Fruit fly (Drosophila melanogaster): ENCODE results near the gene Tfb4.
A peak's percentile ranks its signal among the peaks of the same experiment; 100 is the strongest.

Tfb4 gene

DNA sequence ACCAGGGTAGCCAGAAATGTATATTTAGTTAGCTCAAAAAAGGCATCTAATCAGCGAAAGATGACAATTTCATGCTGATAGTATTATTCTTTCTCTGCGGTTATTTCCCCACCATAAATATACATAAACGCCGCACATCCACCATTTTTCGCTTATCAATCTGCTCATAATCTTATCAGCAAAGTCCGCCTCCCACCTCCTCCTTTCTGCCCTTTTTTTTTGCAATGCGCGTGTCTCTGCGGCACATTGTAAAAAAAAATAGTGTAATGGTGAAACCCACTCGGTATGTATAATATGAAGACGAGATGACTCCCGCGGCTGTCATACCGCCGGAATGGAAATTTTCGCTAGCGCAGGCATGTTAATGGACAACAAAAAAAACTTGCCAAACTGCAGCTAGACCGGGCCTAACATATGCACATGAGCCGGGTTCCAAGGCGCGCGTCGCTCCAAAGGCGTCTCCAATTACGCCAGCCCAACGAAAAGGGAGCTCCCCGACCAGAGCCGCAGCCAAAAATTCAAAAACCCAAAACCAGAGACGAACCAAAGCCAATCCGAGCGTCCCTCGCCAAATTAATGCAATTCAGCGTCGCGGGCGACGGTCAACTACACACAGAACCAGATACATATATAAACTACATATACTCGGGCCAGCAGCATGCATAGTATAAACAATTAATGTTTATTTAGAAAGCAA, 30.1 kb downstream of the Tfb4 start:
- TF ChIP-seq CG6163 (GFP tag; IDR thresholded peaks at IDR 0.05), result peak; percentile 23; the same call in 1 of the 3 replicates
- no peak for TF ChIP-seq CG8319 (GFP tag; optimal IDR thresholded peaks at IDR 0.05)

DNA sequence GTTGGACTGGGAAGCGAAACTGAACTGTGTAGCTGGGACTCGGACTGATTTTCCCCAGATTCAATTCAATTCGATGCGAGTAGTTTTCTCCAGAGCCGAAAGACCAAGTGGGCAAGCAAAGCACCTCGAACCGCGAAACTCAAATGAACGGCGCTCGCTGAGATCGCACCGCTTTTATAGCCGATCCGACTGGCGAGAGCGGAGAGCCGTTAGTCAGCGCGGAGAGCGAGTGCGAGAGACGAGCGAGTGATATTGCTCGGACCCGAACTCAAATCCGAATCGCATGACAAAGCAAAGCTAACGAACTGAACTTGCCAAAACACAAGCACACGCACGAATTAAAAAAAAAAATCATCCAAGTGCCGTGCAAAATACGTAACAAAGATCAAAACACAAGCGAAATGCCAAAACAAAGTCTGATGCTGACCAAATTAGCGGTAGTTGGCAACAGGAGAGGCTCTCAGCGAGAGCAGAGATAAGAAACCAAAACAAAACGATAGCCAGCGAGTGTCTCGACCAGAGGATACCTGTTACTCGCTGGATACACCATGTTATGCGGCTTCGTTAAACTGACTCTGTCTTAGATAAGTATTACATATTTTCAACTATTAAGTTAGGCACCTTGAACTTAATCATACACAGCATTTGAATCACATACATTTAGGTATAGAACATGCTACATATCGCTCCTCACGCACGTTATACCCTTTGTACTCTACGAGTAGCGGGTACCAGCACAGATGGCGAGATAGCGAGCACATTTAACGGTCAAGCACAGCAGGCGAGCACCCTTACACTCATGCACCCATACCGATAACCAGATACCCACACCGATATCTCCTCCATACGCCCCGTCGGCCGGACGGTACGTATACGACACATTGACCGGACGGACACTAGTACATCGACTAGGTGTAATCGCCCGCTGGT, 31.3 kb downstream of the Tfb4 start:
- TF ChIP-seq Eip78C (GFP tag), result peak; percentile 94
- peak; percentile 37 for TF ChIP-seq fd59A (GFP tag; optimal IDR thresholded peaks at IDR 0.05)
- peak; percentile 2 for TF ChIP-seq Blimp-1 (GFP tag; optimal IDR thresholded peaks at IDR 0.05)
- TF ChIP-seq CG9139 (GFP tag; optimal IDR thresholded peaks at IDR 0.05), result peak; percentile 9
- TF ChIP-seq CG32006 (GFP tag; optimal IDR thresholded peaks at IDR 0.05), result peak; percentile 85
- TF ChIP-seq CG11902 (GFP tag; optimal IDR thresholded peaks at IDR 0.05), result peak; percentile 67
- TF ChIP-seq cyc (GFP tag; optimal IDR thresholded peaks at IDR 0.05), result peak; percentile 73
- TF ChIP-seq CG10631 (GFP tag; optimal IDR thresholded peaks at IDR 0.05), result peak; percentile 68
- TF ChIP-seq spab (GFP tag; optimal IDR thresholded peaks at IDR 0.05), result peak; percentile 61
- peak; percentile 84 for TF ChIP-seq acj6 (GFP tag; optimal IDR thresholded peaks at IDR 0.05)
- peak; percentile 84 for TF ChIP-seq net (GFP tag; optimal IDR thresholded peaks at IDR 0.05)
- peak; percentile 79 for TF ChIP-seq CG11294 (GFP tag; IDR thresholded peaks at IDR 0.05)
- peak; percentile 83 for TF ChIP-seq lz (GFP tag; optimal IDR thresholded peaks at IDR 0.05)
- TF ChIP-seq CG6808 (GFP tag; optimal IDR thresholded peaks at IDR 0.05), result peak; percentile 52
- peak; percentile 62 for TF ChIP-seq CG10669 (GFP tag; optimal IDR thresholded peaks at IDR 0.05)
- peak; percentile 81 for TF ChIP-seq Met (GFP tag; optimal IDR thresholded peaks at IDR 0.05)
- peak in 1 of 2 experiments; percentile 59 for TF ChIP-seq ss (GFP tag; optimal IDR thresholded peaks at IDR 0.05)
- TF ChIP-seq CG3919 (GFP tag; optimal IDR thresholded peaks at IDR 0.05), result peak; percentile 71
- peak in 1 of 2 experiments; percentile 73 for TF ChIP-seq salr (GFP tag; optimal IDR thresholded peaks at IDR 0.05)
- peak; percentile 87 for TF ChIP-seq Sox14 (GFP tag; optimal IDR thresholded peaks at IDR 0.05)
- peak; percentile 77 for TF ChIP-seq Eip75B (GFP tag; optimal IDR thresholded peaks at IDR 0.05)
- peak; percentile 77 for TF ChIP-seq OdsH (GFP tag; optimal IDR thresholded peaks at IDR 0.05)
- TF ChIP-seq Smox (GFP tag; optimal IDR thresholded peaks at IDR 0.05), result peak; percentile 81
- TF ChIP-seq CG6163 (GFP tag; IDR thresholded peaks at IDR 0.05), result peak; percentile 82
- peak; percentile 57 for TF ChIP-seq Ets21C (GFP tag; optimal IDR thresholded peaks at IDR 0.05)
- TF ChIP-seq CG4318 (GFP tag; optimal IDR thresholded peaks at IDR 0.05), result peak; percentile 31
- TF ChIP-seq Hr39 (GFP tag; optimal IDR thresholded peaks at IDR 0.05), result peak; percentile 82
- peak; percentile 76 for TF ChIP-seq achi (GFP tag; optimal IDR thresholded peaks at IDR 0.05)
- TF ChIP-seq CG11762 (GFP tag; optimal IDR thresholded peaks at IDR 0.05; ENCODE audit: insufficient read depth), result peak; percentile 70
- TF ChIP-seq Eip93F (GFP tag; optimal IDR thresholded peaks at IDR 0.05), result peak; percentile 62
- TF ChIP-seq dsx (GFP tag; optimal IDR thresholded peaks at IDR 0.05; ENCODE audit: poor library complexity, severe bottlenecking), result peak; percentile 34
- TF ChIP-seq CG8319 (GFP tag; optimal IDR thresholded peaks at IDR 0.05), result peak; percentile 75
- TF ChIP-seq svp (GFP tag), result peak; percentile 96
- peak; percentile 84 for TF ChIP-seq eg (GFP tag; IDR thresholded peaks at IDR 0.05)
- TF ChIP-seq Ets96B (tag; optimal IDR thresholded peaks at IDR 0.05), result peak; percentile 55
- TF ChIP-seq Gug (GFP tag; IDR thresholded peaks at IDR 0.05), result peak; percentile 70
- no peak for TF ChIP-seq CG6854 (GFP tag; optimal IDR thresholded peaks at IDR 0.05)
- TF ChIP-seq CG15336 (GFP tag; IDR thresholded peaks at IDR 0.05), result peak; percentile 78
- peak; percentile 85 for TF ChIP-seq pdm3 (GFP tag; optimal IDR thresholded peaks at IDR 0.05)
- TF ChIP-seq Sox102F (GFP tag; optimal IDR thresholded peaks at IDR 0.05), result peak; percentile 82
- TF ChIP-seq Hr38 (GFP tag; optimal IDR thresholded peaks at IDR 0.05), result no peak
- TF ChIP-seq topi (GFP tag; optimal IDR thresholded peaks at IDR 0.05), result peak; percentile 81
- peak; percentile 72 for TF ChIP-seq CG6276 (GFP tag; optimal IDR thresholded peaks at IDR 0.05)
- TF ChIP-seq Sox15 (GFP tag; optimal IDR thresholded peaks at IDR 0.05), result peak; percentile 73
- TF ChIP-seq CG8632 (GFP tag; optimal IDR thresholded peaks at IDR 0.05), result peak; percentile 70
- TF ChIP-seq CG31627 (GFP tag; optimal IDR thresholded peaks at IDR 0.05), result peak; percentile 81

Data from whole organism, prepupa.